Fruit fly (Drosophila melanogaster): ENCODE measurements around the gene mthl8.

dm6 chr3L:57638-58037 is 35.4 kb downstream of the mthl8 start:
- no peak for TF ChIP-seq toe (GFP tag; optimal IDR thresholded peaks at IDR 0.05)
- no peak for TF ChIP-seq CG7045 (GFP tag; optimal IDR thresholded peaks at IDR 0.05)
- no peak for TF ChIP-seq Hr96 (GFP tag; optimal IDR thresholded peaks at IDR 0.05)
- no peak for TF ChIP-seq bab1 (GFP tag; optimal IDR thresholded peaks at IDR 0.05)
- no peak for TF ChIP-seq tj (GFP tag; optimal IDR thresholded peaks at IDR 0.05)
- TF ChIP-seq kay (GFP tag; ENCODE audit: borderline replicate concordance), result no peak
- TF ChIP-seq CG12768 (GFP tag; optimal IDR thresholded peaks at IDR 0.05), result no peak
- TF ChIP-seq CG11617 (GFP tag; optimal IDR thresholded peaks at IDR 0.05), result no peak
- TF ChIP-seq pad (GFP tag; optimal IDR thresholded peaks at IDR 0.05), result no peak
- no peak for TF ChIP-seq Mnt (GFP tag; optimal IDR thresholded peaks at IDR 0.05)
- TF ChIP-seq Crg-1 (GFP tag; optimal IDR thresholded peaks at IDR 0.05), result no peak
- no peak for TF ChIP-seq cic (GFP tag; optimal IDR thresholded peaks at IDR 0.05)
- no peak for TF ChIP-seq CG14711 (tag; optimal IDR thresholded peaks at IDR 0.05)

All from whole organism, adult.